Worm (Caenorhabditis elegans): ENCODE data around the gene B0244.7.

The B0244.7 gene

DNA sequence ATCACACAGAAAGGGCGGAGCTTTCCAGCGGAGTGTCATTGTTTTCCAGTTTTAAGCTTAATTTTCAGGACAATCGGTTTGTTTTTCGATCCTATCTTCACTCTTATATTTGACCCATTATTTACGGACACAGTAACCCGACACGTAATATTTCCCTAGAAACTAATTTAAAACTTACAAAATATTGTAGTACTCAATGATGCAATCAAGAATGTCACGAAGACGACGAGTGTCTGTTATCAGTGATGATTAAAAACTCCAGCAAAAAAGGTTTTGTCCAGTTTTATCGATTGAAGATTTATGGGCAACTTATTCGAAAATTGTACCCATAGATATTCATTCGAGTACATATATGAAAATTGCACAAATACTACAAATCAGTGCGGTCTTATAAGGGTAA is 1.6 kb downstream of the B0244.7 start, which contains the start of gene B0244.17:
Gene B0244.17, plus strand, starts transcription at position 301 of the 400 bp plus-strand sequence.
- TF ChIP-seq mdl-1 (tag; optimal IDR thresholded peaks at IDR 0.05) (no peak), elt-2 (tag; optimal IDR thresholded peaks at IDR 0.05) (peak; percentile 26), pha-4 (tag; optimal IDR thresholded peaks at IDR 0.05) (no peak)

DNA sequence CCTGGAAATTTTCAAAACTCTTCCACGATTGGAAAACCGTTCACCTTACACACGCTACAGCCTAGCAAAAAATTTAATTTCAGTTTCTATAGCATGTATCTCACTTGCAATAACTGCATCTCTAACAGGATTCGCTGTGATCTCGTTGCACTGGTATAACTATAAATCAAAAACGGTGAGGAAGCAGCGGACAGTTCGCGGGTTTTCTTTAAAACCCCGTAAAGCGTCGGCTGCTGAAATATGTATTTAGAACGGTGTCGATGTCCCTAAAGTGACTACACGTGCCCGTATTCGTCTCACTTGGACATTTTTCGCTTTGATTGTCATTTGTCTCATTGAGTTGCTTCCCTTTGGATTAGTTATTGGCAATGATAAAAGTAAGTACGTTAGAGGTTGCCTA is 3.0 kb downstream of the B0244.7 start:
- TF ChIP-seq nhr-25 (tag; optimal IDR thresholded peaks at IDR 0.05), result no peak
- TF ChIP-seq lin-39 (tag; optimal IDR thresholded peaks at IDR 0.05), result no peak
- no peak for TF ChIP-seq tbx-2 (tag; optimal IDR thresholded peaks at IDR 0.05)
- no peak for TF ChIP-seq ceh-9 (tag; optimal IDR thresholded peaks at IDR 0.05)
- TF ChIP-seq pqm-1 (tag; optimal IDR thresholded peaks at IDR 0.05), result no peak
- TF ChIP-seq nhr-11 (tag; optimal IDR thresholded peaks at IDR 0.05), result no peak
- no peak for TF ChIP-seq egl-27 (tag; optimal IDR thresholded peaks at IDR 0.05)

DNA sequence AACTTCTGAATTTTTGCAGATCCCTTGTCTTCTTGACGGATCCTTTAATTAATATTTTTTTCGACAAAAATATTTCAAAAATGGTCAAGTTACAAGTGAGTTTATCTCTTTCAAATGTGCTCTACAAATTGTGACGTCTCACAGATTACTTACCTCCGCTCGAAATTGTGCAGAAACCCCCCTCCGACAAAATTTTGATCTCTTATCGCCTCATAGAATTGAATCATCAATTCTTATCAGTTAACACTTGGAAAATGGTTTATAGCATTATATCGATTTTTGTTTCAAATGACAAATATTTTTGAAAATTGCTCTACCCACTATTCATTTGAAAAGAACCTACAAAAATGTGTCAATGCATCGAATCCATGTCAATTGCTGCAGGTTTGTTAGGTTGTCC is 3.6 kb downstream of the B0244.7 start, which contains the start of gene B0244.10:
Gene B0244.10, plus strand, starts transcription at position 254 of the 400 bp plus-strand sequence.
- TF ChIP-seq mdl-1 (tag; optimal IDR thresholded peaks at IDR 0.05), result no peak
- TF ChIP-seq hmg-11 (tag; optimal IDR thresholded peaks at IDR 0.05), result no peak
- TF ChIP-seq pqm-1 (tag; optimal IDR thresholded peaks at IDR 0.05), result peak; percentile 79
- TF ChIP-seq sea-2 (GFP tag; optimal IDR thresholded peaks at IDR 0.05), result no peak
- TF ChIP-seq ceh-9 (tag; optimal IDR thresholded peaks at IDR 0.05), result no peak
- no peak for TF ChIP-seq daf-12 (tag; optimal IDR thresholded peaks at IDR 0.05)
- TF ChIP-seq jun-1 (tag; optimal IDR thresholded peaks at IDR 0.05), result peak; percentile 4
- TF ChIP-seq snpc-4 (tag; optimal IDR thresholded peaks at IDR 0.05), result no peak
- TF ChIP-seq ceh-16 (tag; optimal IDR thresholded peaks at IDR 0.05), result no peak
- TF ChIP-seq nhr-76 (tag; optimal IDR thresholded peaks at IDR 0.05), result no peak
- TF ChIP-seq ZK546.5 (tag; optimal IDR thresholded peaks at IDR 0.05), result no peak
- TF ChIP-seq ceh-28 (tag; optimal IDR thresholded peaks at IDR 0.05), result peak; percentile 1
- peak; percentile 85 for TF ChIP-seq elt-2 (tag; optimal IDR thresholded peaks at IDR 0.05)
- TF ChIP-seq nhr-43 (tag; optimal IDR thresholded peaks at IDR 0.05; ENCODE audit: poor library complexity, severe bottlenecking), result no peak
- no peak for TF ChIP-seq egl-5 (tag; optimal IDR thresholded peaks at IDR 0.05)
- TF ChIP-seq tbx-2 (tag; optimal IDR thresholded peaks at IDR 0.05), result no peak
- TF ChIP-seq fkh-2 (tag; optimal IDR thresholded peaks at IDR 0.05), result no peak
- TF ChIP-seq nhr-77 (tag; optimal IDR thresholded peaks at IDR 0.05), result no peak
- TF ChIP-seq nhr-23 (tag; optimal IDR thresholded peaks at IDR 0.05), result no peak
- TF ChIP-seq nhr-67 (tag; optimal IDR thresholded peaks at IDR 0.05), result no peak
- no peak for TF ChIP-seq egl-27 (tag; optimal IDR thresholded peaks at IDR 0.05)
- no peak for TF ChIP-seq aly-2 (tag; optimal IDR thresholded peaks at IDR 0.05)
- TF ChIP-seq unc-39 (tag; optimal IDR thresholded peaks at IDR 0.05), result no peak

DNA sequence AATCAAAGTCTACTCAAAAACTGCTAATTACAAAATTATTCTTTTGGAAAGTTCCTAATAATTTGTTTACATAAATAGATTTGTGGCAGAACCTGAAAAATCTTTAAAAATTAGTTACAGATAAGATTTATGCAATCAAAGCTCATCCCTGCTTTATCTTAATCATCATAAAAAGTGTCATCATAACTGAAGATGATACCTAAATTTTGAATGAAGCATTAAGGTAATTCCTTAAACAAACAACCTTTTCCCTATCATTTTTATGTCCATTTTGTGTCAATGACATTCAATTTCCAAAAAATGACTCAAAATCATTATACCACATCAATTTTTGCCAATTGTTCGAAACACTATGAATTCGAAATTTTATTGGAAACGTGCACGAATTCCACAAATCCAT is 6.4 kb downstream of the B0244.7 start, which contains the start of gene B0244.6:
Gene B0244.6, plus strand, starts transcription at position 301 of the 400 bp plus-strand sequence.
- TF ChIP-seq elt-2 (tag; optimal IDR thresholded peaks at IDR 0.05) (peak; percentile 21), ceh-82 (tag; optimal IDR thresholded peaks at IDR 0.05) (no peak), lin-15B (tag; optimal IDR thresholded peaks at IDR 0.05) (no peak), skn-1 (tag; optimal IDR thresholded peaks at IDR 0.05) (no peak)

DNA sequence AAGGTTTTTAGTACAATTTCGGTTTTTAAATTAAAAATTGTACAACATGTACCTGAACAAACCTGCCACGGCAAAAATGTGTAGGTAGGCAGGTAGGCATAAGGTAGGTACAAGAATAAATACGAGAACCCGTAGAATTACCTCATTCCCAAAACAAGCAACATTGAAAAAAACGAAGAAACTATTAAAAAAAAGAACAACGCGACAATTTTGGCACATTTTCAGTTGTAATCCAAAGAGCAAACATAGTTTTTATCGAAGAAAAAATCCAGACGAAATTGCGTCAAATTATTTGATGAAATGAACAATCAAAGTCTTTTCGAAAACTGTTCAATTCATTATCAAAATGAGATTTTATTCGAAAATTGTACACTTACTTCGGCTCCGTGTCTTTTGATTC is 9.4 kb downstream of the B0244.7 start, which contains the start of gene B0244.16:
Gene B0244.16, plus strand, starts transcription at position 301 of the 400 bp plus-strand sequence.
- TF ChIP-seq aly-2 (tag; optimal IDR thresholded peaks at IDR 0.05) (no peak), elt-1 (tag; optimal IDR thresholded peaks at IDR 0.05) (no peak), sea-2 (GFP tag; optimal IDR thresholded peaks at IDR 0.05) (no peak), nhr-25 (tag; optimal IDR thresholded peaks at IDR 0.05) (no peak), nfya-1 (tag; optimal IDR thresholded peaks at IDR 0.05; ENCODE audit: insufficient read depth) (no peak), nhr-67 (tag; optimal IDR thresholded peaks at IDR 0.05) (no peak), pha-4 (tag; optimal IDR thresholded peaks at IDR 0.05) (no peak), fos-1 (tag; optimal IDR thresholded peaks at IDR 0.05) (no peak), ceh-82 (tag; optimal IDR thresholded peaks at IDR 0.05) (no peak)

DNA sequence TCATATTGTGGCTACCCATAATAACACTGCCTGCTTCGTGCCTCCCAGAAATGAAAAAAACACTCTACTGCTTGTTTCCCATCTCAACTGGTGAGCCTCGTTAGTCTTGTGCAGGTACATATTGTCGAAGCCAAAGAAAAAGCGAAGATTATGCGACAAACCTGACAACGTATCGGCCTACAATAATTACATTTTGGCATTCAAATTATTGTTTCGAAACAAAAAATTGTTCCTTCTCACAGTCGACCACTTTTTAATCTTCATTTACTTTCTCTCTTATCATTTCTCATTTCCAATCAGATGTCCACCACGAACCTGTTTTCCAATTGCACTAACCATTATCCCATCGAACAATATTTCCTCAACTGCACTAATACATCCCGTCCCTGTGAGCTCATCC is 11.8 kb downstream of the B0244.7 start, which contains the start of gene B0244.15:
Gene B0244.15, plus strand, starts transcription at position 301 of the 400 bp plus-strand sequence.
- TF ChIP-seq sea-2 (GFP tag; optimal IDR thresholded peaks at IDR 0.05), result no peak
- no peak for TF ChIP-seq nhr-11 (tag; optimal IDR thresholded peaks at IDR 0.05)
- TF ChIP-seq nhr-23 (tag; optimal IDR thresholded peaks at IDR 0.05), result no peak
- TF ChIP-seq elt-2 (tag; optimal IDR thresholded peaks at IDR 0.05), result no peak
- TF ChIP-seq jun-1 (tag; optimal IDR thresholded peaks at IDR 0.05), result no peak
- TF ChIP-seq fos-1 (tag; optimal IDR thresholded peaks at IDR 0.05), result no peak
- no peak for TF ChIP-seq R02D3.7 (tag; optimal IDR thresholded peaks at IDR 0.05)
- no peak for TF ChIP-seq elt-3 (tag; optimal IDR thresholded peaks at IDR 0.05)
- TF ChIP-seq ceh-16 (tag; optimal IDR thresholded peaks at IDR 0.05), result no peak
- no peak for TF ChIP-seq nhr-25 (tag; optimal IDR thresholded peaks at IDR 0.05)
- TF ChIP-seq lin-15B (tag; optimal IDR thresholded peaks at IDR 0.05), result no peak
- TF ChIP-seq nhr-237 (tag; optimal IDR thresholded peaks at IDR 0.05), result no peak
- TF ChIP-seq pqm-1 (tag; optimal IDR thresholded peaks at IDR 0.05), result no peak
- no peak for TF ChIP-seq unc-39 (tag; optimal IDR thresholded peaks at IDR 0.05)
- TF ChIP-seq snpc-4 (tag; optimal IDR thresholded peaks at IDR 0.05), result no peak
- no peak for TF ChIP-seq ZK546.5 (tag; optimal IDR thresholded peaks at IDR 0.05)

All from whole organism, L3 larva.